Worm (Caenorhabditis elegans) whole organism, L4 larva: Measurements from ENCODE around the gene Y53F4B.62.

Source experiments
- F10B5.3 ChIP-seq: sonication (generic microtip); optimal IDR thresholded peaks from 2 replicates; lab custom pipeline; 2016; ENCODE audit warnings: mild to moderate bottlenecking, missing genetic modification characterization, missing compliant biosample characterization
- F26F4.8 ChIP-seq: fragments of 200-800 bp; sonication (Bioruptor generic); conservative IDR thresholded peaks from 2 replicates; pipeline ENCODE4 v1.3.6; 2022; ENCODE audit warnings: missing genetic modification characterization, missing compliant biosample characterization
- T20F7.1 ChIP-seq: fragments of 200-800 bp; sonication (Bioruptor generic); optimal IDR thresholded peaks from 2 replicates; lab custom pipeline; 2018; ENCODE audit warnings: mild to moderate bottlenecking, missing genetic modification characterization, missing compliant biosample characterization
- T26A8.4 ChIP-seq: fragments of 200-800 bp; sonication (Bioruptor generic); IDR thresholded peaks from 2 replicates; pipeline ENCODE4 v1.3.6; 2022; ENCODE audit warnings: missing genetic modification characterization, missing compliant biosample characterization
- Y48G9A.11 ChIP-seq: fragments of 200-800 bp; sonication (Bioruptor generic); IDR thresholded peaks from 2 replicates; pipeline ENCODE4 v1.3.6; 2022; ENCODE audit warnings: missing genetic modification reagents, missing genetic modification characterization, missing compliant biosample characterization
- Y5F2A.4 ChIP-seq: fragments of 200-800 bp; sonication (Bioruptor generic); optimal IDR thresholded peaks from 2 replicates; lab custom pipeline; 2018; ENCODE audit warnings: mild to moderate bottlenecking, missing genetic modification characterization, missing compliant biosample characterization
- ama-1 ChIP-seq: fragments of 150-350 bp; optimal IDR thresholded peaks from 2 replicates; lab custom pipeline; 2014; ENCODE audit warnings: inconsistent platforms, mixed read lengths
- arid-1 ChIP-seq: fragments of 200-800 bp; sonication (Bioruptor generic); conservative IDR thresholded peaks from 2 replicates; pipeline ENCODE4 v1.3.6; 2022; ENCODE audit warnings: missing genetic modification reagents, missing genetic modification characterization, missing compliant biosample characterization
- ceh-28 ChIP-seq: fragments of 150-350 bp; optimal IDR thresholded peaks from 2 replicates; lab custom pipeline; 2014; ENCODE audit warnings: missing biosample characterization, missing genetic modification reagents, missing genetic modification characterization
- ceh-44 ChIP-seq: fragments of 200-800 bp; sonication (Bioruptor generic); IDR thresholded peaks from 2 replicates; pipeline ENCODE4 v1.3.6; 2022; ENCODE audit warnings: missing genetic modification reagents, missing genetic modification characterization, missing compliant biosample characterization
- ceh-62 ChIP-seq: sonication (generic microtip); optimal IDR thresholded peaks from 2 replicates; lab custom pipeline; 2017; ENCODE audit warnings: missing biosample characterization, missing genetic modification characterization
- ces-1 ChIP-seq: fragments of 150-350 bp; sonication (generic microtip); optimal IDR thresholded peaks from 4 replicates; lab custom pipeline; 2014; ENCODE audit warnings: missing biosample characterization, missing genetic modification reagents, missing genetic modification characterization
- cey-2 ChIP-seq: sonication (generic microtip); optimal IDR thresholded peaks from 3 replicates; lab custom pipeline; 2017; ENCODE audit warnings: missing genetic modification characterization, mild to moderate bottlenecking, missing compliant biosample characterization, antibody characterized with exemption, borderline replicate concordance; ENCODE audit not compliant: insufficient read depth
- daf-19 ChIP-seq: fragments of 200-800 bp; sonication (Bioruptor generic); conservative IDR thresholded peaks from 2 replicates; pipeline ENCODE4 v1.3.6; 2022; ENCODE audit warnings: missing genetic modification characterization, missing compliant biosample characterization
- duxl-1 ChIP-seq: sonication (generic microtip); optimal IDR thresholded peaks from 2 replicates; lab custom pipeline; 2016; ENCODE audit warnings: mild to moderate bottlenecking, missing genetic modification characterization, moderate library complexity, missing compliant biosample characterization; ENCODE audit not compliant: poor library complexity
- fkh-10 ChIP-seq: fragments of 150-350 bp; optimal IDR thresholded peaks from 2 replicates; lab custom pipeline; 2014; ENCODE audit warnings: missing biosample characterization, missing genetic modification reagents, missing genetic modification characterization
- hlh-11 ChIP-seq: fragments of 200-800 bp; sonication (Bioruptor generic); optimal IDR thresholded peaks from 2 replicates; lab custom pipeline; 2018; ENCODE audit warnings: mild to moderate bottlenecking, missing genetic modification characterization, missing compliant biosample characterization
- hlh-30 ChIP-seq: sonication (generic microtip); optimal IDR thresholded peaks from 2 replicates; lab custom pipeline; 2017; ENCODE audit warnings: antibody characterized with exemption, mild to moderate bottlenecking, missing genetic modification characterization, missing compliant biosample characterization; ENCODE audit not compliant: insufficient read depth
- jun-1 ChIP-seq: fragments of 150-350 bp; optimal IDR thresholded peaks from 2 replicates; lab custom pipeline; 2014; ENCODE audit warnings: missing biosample characterization, missing genetic modification reagents, missing genetic modification characterization
- lim-7 ChIP-seq: fragments of 200-800 bp; sonication (Bioruptor generic); IDR thresholded peaks from 2 replicates; pipeline ENCODE4 v1.3.6; 2022; ENCODE audit warnings: missing genetic modification characterization, missing compliant biosample characterization
- lin-1 ChIP-seq: fragments of 200-800 bp; sonication (Bioruptor generic); IDR thresholded peaks from 2 replicates; pipeline ENCODE4 v1.3.6; 2022; ENCODE audit warnings: missing genetic modification reagents, missing genetic modification characterization, missing compliant biosample characterization
- lin-15B ChIP-seq: fragments of 150-350 bp; sonication (generic microtip); optimal IDR thresholded peaks from 3 replicates; lab custom pipeline; 2014; ENCODE audit warnings: missing biosample characterization, missing genetic modification characterization
- lin-29 ChIP-seq: fragments of 200-800 bp; sonication (Bioruptor generic); IDR thresholded peaks from 2 replicates; pipeline ENCODE4 v1.3.6; 2022; ENCODE audit warnings: missing genetic modification reagents, missing genetic modification characterization, missing compliant biosample characterization
- lin-39 ChIP-seq: fragments of 150-350 bp; optimal IDR thresholded peaks from 2 replicates; lab custom pipeline; 2014; ENCODE audit warnings: missing biosample characterization, missing genetic modification reagents, missing genetic modification characterization
- lir-3 ChIP-seq: sonication (generic microtip); optimal IDR thresholded peaks from 2 replicates; lab custom pipeline; 2016; ENCODE audit warnings: mild to moderate bottlenecking, missing genetic modification characterization, missing compliant biosample characterization
- madf-5 ChIP-seq, 2 experiments: fragments of 200-800 bp; sonication (Bioruptor generic); IDR thresholded peaks; 2 replicates each; pipeline ENCODE4 v1.3.6; 2022; ENCODE audit warnings: missing compliant biosample characterization in 2 of 2, missing genetic modification characterization in 2 of 2
- mdl-1 ChIP-seq, 2 experiments: fragments of 150-350 bp in 1 of 2; sonication (generic microtip) in 1 of 2; optimal IDR thresholded peaks; 2 replicates each; lab custom pipeline; 2014 to 2017; ENCODE audit warnings: missing biosample characterization in 2 of 2, missing genetic modification characterization in 2 of 2
- mdt-29 ChIP-seq: fragments of 200-800 bp; sonication (Bioruptor generic); IDR thresholded peaks from 2 replicates; pipeline ENCODE4 v1.3.6; 2022; ENCODE audit warnings: missing genetic modification reagents, missing genetic modification characterization, missing compliant biosample characterization
- mxl-3 ChIP-seq: fragments of 200-800 bp; sonication (Bioruptor generic); optimal IDR thresholded peaks from 2 replicates; lab custom pipeline; 2018; ENCODE audit warnings: mild to moderate bottlenecking, missing genetic modification characterization, missing compliant biosample characterization
- nhr-10 ChIP-seq: fragments of 150-350 bp; optimal IDR thresholded peaks from 2 replicates; lab custom pipeline; 2014; ENCODE audit warnings: missing biosample characterization, missing genetic modification characterization
- nhr-111 ChIP-seq: fragments of 200-800 bp; sonication (Bioruptor generic); optimal IDR thresholded peaks from 2 replicates; lab custom pipeline; 2018; ENCODE audit warnings: mild to moderate bottlenecking, missing genetic modification characterization, missing compliant biosample characterization
- nhr-28 ChIP-seq: fragments of 150-350 bp; optimal IDR thresholded peaks from 2 replicates; lab custom pipeline; 2014; ENCODE audit warnings: missing biosample characterization, missing genetic modification characterization
- nhr-41 ChIP-seq: fragments of 200-800 bp; sonication (Bioruptor generic); IDR thresholded peaks from 2 replicates; pipeline ENCODE4 v1.3.6; 2022; ENCODE audit warnings: missing genetic modification reagents, missing genetic modification characterization, missing compliant biosample characterization
- nhr-77 ChIP-seq: fragments of 150-350 bp; optimal IDR thresholded peaks from 2 replicates; lab custom pipeline; 2014; ENCODE audit warnings: missing biosample characterization, missing genetic modification characterization
- pha-4 ChIP-seq, 2 experiments: fragments of 150-350 bp in 1 of 2; fragments of 200-800 bp in 1 of 2; sonication (Bioruptor generic) in 1 of 2; IDR thresholded peaks in 1 of 2; optimal IDR thresholded peaks in 1 of 2; 2 replicates each; pipeline versions ENCODE4 v1.3.6 to Lab custom; 2014 to 2022; ENCODE audit warnings: missing genetic modification characterization in 2 of 2, missing genetic modification reagents in 2 of 2, missing biosample characterization in 1 of 2, missing compliant biosample characterization in 1 of 2
- php-3 ChIP-seq: fragments of 200-800 bp; sonication (Bioruptor generic); IDR thresholded peaks from 2 replicates; pipeline ENCODE4 v1.3.6; 2022; ENCODE audit warnings: missing genetic modification reagents, missing genetic modification characterization, missing compliant biosample characterization
- pqm-1 ChIP-seq: sonication (generic microtip); optimal IDR thresholded peaks from 2 replicates; lab custom pipeline; 2017; ENCODE audit warnings: missing biosample characterization, missing genetic modification characterization
- rbr-2 ChIP-seq: sonication (generic microtip); optimal IDR thresholded peaks from 2 replicates; lab custom pipeline; 2016; ENCODE audit warnings: missing genotype, missing genetic modification characterization, missing compliant biosample characterization
- set-16 ChIP-seq: fragments of 200-800 bp; sonication (Bioruptor generic); IDR thresholded peaks from 2 replicates; pipeline ENCODE4 v1.3.6; 2022; ENCODE audit warnings: missing genetic modification reagents, missing genetic modification characterization, missing compliant biosample characterization
- skn-1 ChIP-seq: fragments of 150-350 bp; optimal IDR thresholded peaks from 2 replicates; lab custom pipeline; 2014; ENCODE audit warnings: missing biosample characterization, missing genetic modification characterization
- spr-3 ChIP-seq: fragments of 200-800 bp; sonication (Bioruptor generic); optimal IDR thresholded peaks from 2 replicates; lab custom pipeline; 2018; ENCODE audit warnings: mild to moderate bottlenecking, missing genetic modification characterization, missing compliant biosample characterization
- tag-97 ChIP-seq: fragments of 200-800 bp; sonication (Bioruptor generic); IDR thresholded peaks from 2 replicates; pipeline ENCODE4 v1.3.6; 2022; ENCODE audit warnings: missing genetic modification characterization, missing compliant biosample characterization
- unc-130 ChIP-seq: sonication (generic microtip); optimal IDR thresholded peaks from 2 replicates; lab custom pipeline; 2016; ENCODE audit warnings: missing genetic modification reagents, missing genetic modification characterization, missing compliant biosample characterization
- unc-62 ChIP-seq, 3 experiments: fragments of 150-350 bp in 1 of 3; sonication (generic microtip); optimal IDR thresholded peaks in 2 of 3; peaks in 1 of 3; 1 replicate in 1 of 3; 2 replicates in 2 of 3; lab custom pipeline; 2014 to 2017; ENCODE audit warnings: missing biosample characterization in 3 of 3, missing genetic modification characterization in 3 of 3, missing genetic modification reagents in 3 of 3, missing genotype in 1 of 3
- zfp-2 ChIP-seq: sonication (generic microtip); optimal IDR thresholded peaks from 2 replicates; lab custom pipeline; 2016; ENCODE audit warnings: mild to moderate bottlenecking, missing genetic modification characterization, missing compliant biosample characterization
- zfp-3 ChIP-seq: fragments of 200-800 bp; sonication (Bioruptor generic); conservative IDR thresholded peaks from 2 replicates; pipeline ENCODE4 v1.3.6; 2022; ENCODE audit warnings: missing genetic modification reagents, missing genetic modification characterization, missing compliant biosample characterization
- zip-11 ChIP-seq: fragments of 200-800 bp; sonication (Bioruptor generic); IDR thresholded peaks from 2 replicates; pipeline ENCODE4 v1.3.6; 2022; ENCODE audit warnings: missing genetic modification characterization, missing compliant biosample characterization
- ztf-11 ChIP-seq: fragments of 150-350 bp; optimal IDR thresholded peaks from 2 replicates; lab custom pipeline; 2014; ENCODE audit warnings: missing biosample characterization, missing genetic modification characterization
- ztf-7 ChIP-seq: fragments of 150-350 bp; optimal IDR thresholded peaks from 2 replicates; lab custom pipeline; 2014; ENCODE audit warnings: missing biosample characterization, missing genetic modification characterization

Y53F4B.62 gene

DNA sequence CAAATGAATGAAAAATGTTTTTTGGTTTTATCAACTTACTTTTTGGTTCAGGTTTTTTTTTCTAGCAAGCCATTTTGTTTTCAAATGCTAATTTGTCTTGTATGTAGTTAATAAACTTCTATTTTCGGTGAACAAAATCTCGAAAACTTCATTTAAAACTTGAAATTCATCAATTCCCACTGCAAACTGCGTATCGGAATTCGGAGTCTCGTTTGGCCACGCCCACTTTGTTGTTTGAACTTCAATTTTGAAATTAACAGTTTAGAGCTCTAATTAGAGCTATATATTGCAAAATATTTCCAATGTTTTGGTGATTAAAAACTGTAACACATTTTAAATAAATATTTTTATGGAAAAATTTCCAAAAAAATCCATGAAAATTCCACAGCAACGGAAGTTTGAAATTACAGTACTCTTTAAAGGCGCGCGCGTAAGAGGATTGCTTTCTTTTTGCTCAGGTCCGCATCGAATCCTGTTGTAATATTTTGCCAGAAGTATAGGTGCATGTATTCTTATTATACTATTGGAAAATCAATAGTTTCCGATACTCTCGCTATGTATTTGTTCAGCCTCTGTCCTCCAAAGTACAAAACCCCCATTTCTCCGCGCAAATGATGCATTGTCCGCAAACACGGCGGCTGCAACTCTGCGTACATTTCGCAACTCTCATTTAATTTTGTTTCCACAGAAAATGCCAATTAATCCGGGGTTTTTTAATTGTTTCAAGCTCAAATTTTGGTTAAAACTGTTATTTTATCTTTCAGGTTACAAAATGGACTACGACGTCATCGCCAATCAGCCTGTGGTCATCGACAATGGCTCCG lies 10.7 kb downstream of the Y53F4B.62 start, which contains the start of gene arp-1 (continued):
- no peak for TF ChIP-seq mdl-1 (tag; optimal IDR thresholded peaks at IDR 0.05; lab: Kevin White, UChicago)
- no peak for TF ChIP-seq unc-62 (GFP tag; optimal IDR thresholded peaks at IDR 0.05 in 1 of 2; lab: Kevin White, UChicago)
- TF ChIP-seq unc-62 (tag; optimal IDR thresholded peaks at IDR 0.05; lab: Kevin White, UChicago), result no peak
- TF ChIP-seq mxl-3 (GFP tag; lab: Kevin White, UChicago), result no peak
- TF ChIP-seq madf-5 (GFP tag; IDR thresholded peaks at IDR 0.05; lab: Robert Waterston, UW), result no peak
- TF ChIP-seq T26A8.4 (GFP tag; lab: Robert Waterston, UW), result 0 out of 2 replicates have a peak, but pooled peaks have one; percentile 10
- no peak for TF ChIP-seq nhr-41 (GFP tag; lab: Robert Waterston, UW)
- no peak for TF ChIP-seq F26F4.8 (GFP tag; lab: Robert Waterston, UW)
- no peak for TF ChIP-seq hlh-30 (tag; lab: Kevin White, UChicago)
- no peak for TF ChIP-seq cey-2 (tag; lab: Kevin White, UChicago)
- TF ChIP-seq fkh-10 (GFP tag; lab: Kevin White, UChicago), result no peak
- TF ChIP-seq spr-3 (GFP tag; lab: Kevin White, UChicago), result peak; percentile 92
- no peak for TF ChIP-seq nhr-111 (GFP tag; lab: Kevin White, UChicago)
- TF ChIP-seq tag-97 (GFP tag; lab: Robert Waterston, UW), result no peak
- peak; percentile 14 for TF ChIP-seq rbr-2 (tag; lab: Kevin White, UChicago)
- no peak for TF ChIP-seq lim-7 (GFP tag; lab: Robert Waterston, UW)
- TF ChIP-seq hlh-11 (tag; lab: Kevin White, UChicago), result no peak
- TF ChIP-seq set-16 (GFP tag; lab: Robert Waterston, UW), result no peak
- no peak for TF ChIP-seq ceh-28 (tag; lab: Kevin White, UChicago)
- no peak for TF ChIP-seq Y5F2A.4 (GFP tag; lab: Kevin White, UChicago)
- TF ChIP-seq ztf-7 (tag; lab: Kevin White, UChicago), result no peak
- TF ChIP-seq lir-3 (tag; lab: Kevin White, UChicago), result no peak
- TF ChIP-seq nhr-28 (tag; lab: Kevin White, UChicago), result peak; percentile 68
- peak; percentile 24 for TF ChIP-seq nhr-77 (tag; lab: Kevin White, UChicago)
- no peak for TF ChIP-seq F10B5.3 (tag; lab: Kevin White, UChicago)
- TF ChIP-seq ceh-44 (GFP tag; lab: Robert Waterston, UW), result no peak
- TF ChIP-seq lin-29 (GFP tag; lab: Robert Waterston, UW), result no peak
- TF ChIP-seq zip-11, result no peak
- no peak for TF ChIP-seq zfp-3 (GFP tag; lab: Robert Waterston, UW)
- TF ChIP-seq nhr-10 (tag; lab: Kevin White, UChicago), result no peak
- TF ChIP-seq ces-1 (GFP tag; lab: Kevin White, UChicago), result no peak
- TF ChIP-seq unc-130, result no peak
- no peak for TF ChIP-seq lin-1 (GFP tag; lab: Robert Waterston, UW)
- TF ChIP-seq lin-15B (tag; lab: Kevin White, UChicago), result no peak
- TF ChIP-seq pha-4 (GFP tag; IDR thresholded peaks at IDR 0.05; lab: Robert Waterston, UW), result no peak
- peak; percentile 65 for TF ChIP-seq pha-4 (tag; optimal IDR thresholded peaks at IDR 0.05; lab: Kevin White, UChicago)
- TF ChIP-seq arid-1 (GFP tag; lab: Robert Waterston, UW), result no peak
- TF ChIP-seq lin-39 (tag; lab: Kevin White, UChicago), result no peak
- TF ChIP-seq ama-1, result no peak
- TF ChIP-seq jun-1, result no peak
- TF ChIP-seq Y48G9A.11 (GFP tag; lab: Robert Waterston, UW), result peak; percentile 80
- TF ChIP-seq mdt-29 (GFP tag; lab: Robert Waterston, UW), result no peak
- TF ChIP-seq pqm-1, result no peak
- TF ChIP-seq skn-1 (tag; lab: Kevin White, UChicago), result no peak
- TF ChIP-seq ztf-11 (tag; lab: Kevin White, UChicago), result no peak
- no peak for TF ChIP-seq zfp-2 (tag; lab: Kevin White, UChicago)
- TF ChIP-seq T20F7.1, result peak; percentile 89
- no peak for TF ChIP-seq ceh-62 (tag; lab: Kevin White, UChicago)
- no peak for TF ChIP-seq duxl-1 (tag; lab: Kevin White, UChicago)
- TF ChIP-seq php-3 (GFP tag; lab: Robert Waterston, UW), result no peak
- TF ChIP-seq daf-19 (GFP tag; lab: Robert Waterston, UW), result no peak
